Worm (Caenorhabditis elegans) whole organism, young adult: ENCODE measurements around the gene Y37D8A.2.

ENCODE experiments used
- ama-1 ChIP-seq, 3 experiments: fragments of 150-350 bp in 1 of 3; sonication (generic microtip) in 2 of 3; optimal IDR thresholded peaks; 2 replicates each; lab custom pipeline; 2014 to 2018; ENCODE audit warnings: missing biosample characterization in 2 of 3, missing genetic modification characterization in 2 of 3, missing genetic modification reagents in 2 of 3
- ceh-91 ChIP-seq: fragments of 200-800 bp; sonication (Bioruptor generic); IDR thresholded peaks from 2 replicates; pipeline ENCODE4 v1.3.6; 2022; ENCODE audit warnings: missing genetic modification reagents, missing genetic modification characterization, missing compliant biosample characterization
- rec-8 ChIP-seq, 2 experiments: sonication (generic microtip); optimal IDR thresholded peaks; 2 replicates each; lab custom pipeline; 2016; ENCODE audit warnings: mild to moderate bottlenecking in 2 of 2, missing genetic modification characterization in 2 of 2, missing genetic modification reagents in 2 of 2, missing genotype in 2 of 2, missing biosample characterization in 1 of 2, missing compliant biosample characterization in 1 of 2, moderate library complexity in 1 of 2
- unc-62 ChIP-seq: fragments of 150-350 bp; optimal IDR thresholded peaks from 2 replicates; lab custom pipeline; 2014; ENCODE audit warnings: missing biosample characterization, missing genetic modification reagents, missing genetic modification characterization

ce11 chrIII:12838299-12838698 lies 18.3 kb downstream of the Y37D8A.2 start:
- TF ChIP-seq rec-8 (tag; optimal IDR thresholded peaks at IDR 0.05; lab: Kevin White, UChicago) (no peak), ceh-91 (GFP tag; lab: Robert Waterston, UW) (no peak), unc-62 (GFP tag; lab: Kevin White, UChicago) (no peak), ama-1 (optimal IDR thresholded peaks at IDR 0.05; lab: Kevin White, UChicago) (no peak), ama-1 (GFP tag; optimal IDR thresholded peaks at IDR 0.05; lab: Kevin White, UChicago) (no peak)
